Worm (Caenorhabditis elegans): ENCODE measurements around the gene nlp-53.
A peak's percentile ranks its signal among the peaks of the same experiment; 100 is the strongest.

Gene nlp-53

DNA sequence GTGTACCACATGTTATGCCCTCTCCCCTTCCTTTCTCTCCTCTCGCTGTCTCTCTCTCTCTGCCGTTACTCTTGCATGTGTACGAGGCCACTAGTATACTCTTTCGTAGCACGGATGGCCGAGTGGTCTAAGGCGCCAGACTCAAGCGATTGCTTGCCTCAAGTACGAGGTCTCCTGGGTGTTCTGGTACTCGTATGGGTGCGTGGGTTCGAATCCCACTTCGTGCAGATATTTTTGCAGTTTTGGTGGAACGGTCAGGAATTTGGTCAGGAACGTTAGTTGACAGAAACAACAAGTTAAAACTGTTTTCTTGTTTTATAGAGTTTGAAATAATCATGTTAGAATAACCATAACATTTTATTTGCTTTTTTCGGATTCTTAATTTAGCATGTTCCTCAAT, 46.8 kb downstream of the nlp-53 start (continued):
- TF ChIP-seq mes-4 (tag; optimal IDR thresholded peaks at IDR 0.05) (peak; percentile 94), F10E7.11 (tag; optimal IDR thresholded peaks at IDR 0.05) (peak; percentile 96), D2030.7 (GFP tag; IDR thresholded peaks at IDR 0.05) (peak; percentile 89), him-1 (tag; optimal IDR thresholded peaks at IDR 0.05) (peak; percentile 98), ekl-4 (GFP tag; IDR thresholded peaks at IDR 0.05) (peak; percentile 92), hmg-20 (GFP tag; IDR thresholded peaks at IDR 0.05) (peak; percentile 91), pha-4 (tag; optimal IDR thresholded peaks at IDR 0.05) (no peak), F52B5.7 (tag; optimal IDR thresholded peaks at IDR 0.05) (peak; percentile 99), efl-1 (GFP tag; optimal IDR thresholded peaks at IDR 0.05) (no peak), nhr-90 (tag; optimal IDR thresholded peaks at IDR 0.05) (peak; percentile 95), snpc-3.4 (tag; optimal IDR thresholded peaks at IDR 0.05) (peak; percentile 86), dpl-1 (GFP tag; optimal IDR thresholded peaks at IDR 0.05) (peak; percentile 12), unc-62 (GFP tag; optimal IDR thresholded peaks at IDR 0.05) (no peak), unc-130 (GFP tag; optimal IDR thresholded peaks at IDR 0.05) (peak; percentile 70), akir-1 (GFP tag; optimal IDR thresholded peaks at IDR 0.05) (peak; percentile 92), Y67H2A.10 (GFP tag; conservative IDR thresholded peaks at IDR 0.05) (0 out of 2 replicates have a peak, but pooled peaks have one; percentile 54), chd-7 (tag; optimal IDR thresholded peaks at IDR 0.05) (peak; percentile 97), lir-1 (GFP tag; conservative IDR thresholded peaks at IDR 0.05) (peak; percentile 88), ztf-28 (GFP tag; IDR thresholded peaks at IDR 0.05) (peak; percentile 77; the same call in 1 of the 2 replicates), ztf-18 (tag; optimal IDR thresholded peaks at IDR 0.05) (peak; percentile 79), lin-40 (tag; optimal IDR thresholded peaks at IDR 0.05) (peak; percentile 93), ets-4 (GFP tag; optimal IDR thresholded peaks at IDR 0.05) (peak; percentile 96), rec-8 (tag; optimal IDR thresholded peaks at IDR 0.05) (peak; percentile 95), let-526 (GFP tag; IDR thresholded peaks at IDR 0.05) (peak; percentile 82), mxl-1 (tag; optimal IDR thresholded peaks at IDR 0.05) (peak; percentile 97), K12H6.12 (tag; optimal IDR thresholded peaks at IDR 0.05) (peak; percentile 87), F22D6.2 (tag; optimal IDR thresholded peaks at IDR 0.05) (peak; percentile 75), bed-2 (GFP tag; IDR thresholded peaks at IDR 0.05) (peak; percentile 65; the same call in 1 of the 2 replicates), snpc-1.3 (tag; optimal IDR thresholded peaks at IDR 0.05; ENCODE audit: insufficient read depth) (peak; percentile 88), hlh-26 (GFP tag; conservative IDR thresholded peaks at IDR 0.05) (peak; percentile 77; the same call in 1 of the 2 replicates), aptf-2 (GFP tag; conservative IDR thresholded peaks at IDR 0.05) (peak; percentile 64; the same call in 1 of the 2 replicates), nfya-2 (GFP tag; IDR thresholded peaks at IDR 0.05) (no peak), gei-17 (GFP tag; optimal IDR thresholded peaks at IDR 0.05) (peak; percentile 88), sptf-2 (GFP tag; optimal IDR thresholded peaks at IDR 0.05) (peak; percentile 88), lin-54 (GFP tag; optimal IDR thresholded peaks at IDR 0.05) (peak; percentile 77), mcd-1 (GFP tag; IDR thresholded peaks at IDR 0.05) (peak; percentile 76), T26A5.8 (tag; optimal IDR thresholded peaks at IDR 0.05) (peak; percentile 94), F49E8.2 (tag; optimal IDR thresholded peaks at IDR 0.05; ENCODE audit: insufficient read depth) (no peak), ceh-58 (GFP tag; IDR thresholded peaks at IDR 0.05) (0 out of 2 replicates have a peak, but pooled peaks have one; percentile 68), rcor-1 (GFP tag; IDR thresholded peaks at IDR 0.05) (peak; percentile 94), ztf-25 (GFP tag; IDR thresholded peaks at IDR 0.05) (peak; percentile 92), ztf-6 (GFP tag; IDR thresholded peaks at IDR 0.05) (peak; percentile 95; the same call in 1 of the 2 replicates), F23B12.7 (tag; optimal IDR thresholded peaks at IDR 0.05; ENCODE audit: insufficient read depth) (peak; percentile 73), ZK185.1 (tag; optimal IDR thresholded peaks at IDR 0.05; ENCODE audit: poor library complexity, severe bottlenecking) (peak; percentile 97), madf-10 (tag; optimal IDR thresholded peaks at IDR 0.05) (peak; percentile 90), lin-35 (GFP tag; optimal IDR thresholded peaks at IDR 0.05) (peak in 1 of 3 experiments; percentile 84), F33H1.4 (GFP tag; IDR thresholded peaks at IDR 0.05) (0 out of 2 replicates have a peak, but pooled peaks have one; percentile 26)
